Worm (Caenorhabditis elegans) whole organism, L4 larva: Measurements from ENCODE around the gene Y51B9A.5.

ENCODE experiments used
- D1046.2 ChIP-seq: fragments of 200-800 bp; sonication (Bioruptor generic); IDR thresholded peaks from 2 replicates; pipeline ENCODE4 v1.3.6; 2022; ENCODE audit warnings: missing genetic modification characterization, missing compliant biosample characterization
- F10B5.3 ChIP-seq: sonication (generic microtip); optimal IDR thresholded peaks from 2 replicates; lab custom pipeline; 2016; ENCODE audit warnings: mild to moderate bottlenecking, missing genetic modification characterization, missing compliant biosample characterization
- F37D6.2 ChIP-seq: sonication (generic microtip); optimal IDR thresholded peaks from 2 replicates; lab custom pipeline; 2016; ENCODE audit warnings: mild to moderate bottlenecking, missing genetic modification characterization, missing compliant biosample characterization
- T20F7.1 ChIP-seq: fragments of 200-800 bp; sonication (Bioruptor generic); optimal IDR thresholded peaks from 2 replicates; lab custom pipeline; 2018; ENCODE audit warnings: mild to moderate bottlenecking, missing genetic modification characterization, missing compliant biosample characterization
- T26A8.4 ChIP-seq: fragments of 200-800 bp; sonication (Bioruptor generic); IDR thresholded peaks from 2 replicates; pipeline ENCODE4 v1.3.6; 2022; ENCODE audit warnings: missing genetic modification characterization, missing compliant biosample characterization
- Y5F2A.4 ChIP-seq: fragments of 200-800 bp; sonication (Bioruptor generic); optimal IDR thresholded peaks from 2 replicates; lab custom pipeline; 2018; ENCODE audit warnings: mild to moderate bottlenecking, missing genetic modification characterization, missing compliant biosample characterization
- ZK337.2 ChIP-seq: fragments of 200-800 bp; sonication (Bioruptor generic); IDR thresholded peaks from 2 replicates; pipeline ENCODE4 v1.3.6; 2022; ENCODE audit warnings: missing genetic modification reagents, missing genetic modification characterization, missing compliant biosample characterization
- ZK546.5 ChIP-seq, 2 experiments: sonication (generic microtip); optimal IDR thresholded peaks; 2 replicates each; lab custom pipeline; 2017; ENCODE audit warnings: missing biosample characterization in 2 of 2, missing genetic modification characterization in 2 of 2
- aha-1 ChIP-seq: fragments of 150-350 bp; peaks from one replicate; lab custom pipeline; 2014; ENCODE audit warnings: missing biosample characterization, missing genetic modification characterization
- ceh-20 ChIP-seq: fragments of 200-800 bp; sonication (Bioruptor generic); IDR thresholded peaks from 2 replicates; pipeline ENCODE4 v1.3.6; 2022; ENCODE audit warnings: missing genetic modification reagents, missing genetic modification characterization, missing compliant biosample characterization
- ceh-28 ChIP-seq: fragments of 150-350 bp; optimal IDR thresholded peaks from 2 replicates; lab custom pipeline; 2014; ENCODE audit warnings: missing biosample characterization, missing genetic modification reagents, missing genetic modification characterization
- ceh-44 ChIP-seq: fragments of 200-800 bp; sonication (Bioruptor generic); IDR thresholded peaks from 2 replicates; pipeline ENCODE4 v1.3.6; 2022; ENCODE audit warnings: missing genetic modification reagents, missing genetic modification characterization, missing compliant biosample characterization
- ces-1 ChIP-seq: fragments of 150-350 bp; sonication (generic microtip); optimal IDR thresholded peaks from 4 replicates; lab custom pipeline; 2014; ENCODE audit warnings: missing biosample characterization, missing genetic modification reagents, missing genetic modification characterization
- ctbp-1 ChIP-seq: fragments of 200-800 bp; sonication (Bioruptor generic); IDR thresholded peaks from 2 replicates; pipeline ENCODE4 v1.3.6; 2022; ENCODE audit warnings: missing genetic modification reagents, missing genetic modification characterization, missing compliant biosample characterization
- daf-12 ChIP-seq: fragments of 150-350 bp; optimal IDR thresholded peaks from 2 replicates; lab custom pipeline; 2014; ENCODE audit warnings: missing biosample characterization, missing genetic modification reagents, missing genetic modification characterization
- daf-8 ChIP-seq: fragments of 200-800 bp; sonication (Bioruptor generic); IDR thresholded peaks from 2 replicates; pipeline ENCODE4 v1.3.6; 2022; ENCODE audit warnings: missing genetic modification characterization, missing compliant biosample characterization
- dmd-6 ChIP-seq: fragments of 200-800 bp; sonication (Bioruptor generic); IDR thresholded peaks from 2 replicates; pipeline ENCODE4 v1.3.6; 2022; ENCODE audit warnings: missing genetic modification reagents, missing genetic modification characterization, missing compliant biosample characterization
- duxl-1 ChIP-seq: sonication (generic microtip); optimal IDR thresholded peaks from 2 replicates; lab custom pipeline; 2016; ENCODE audit warnings: mild to moderate bottlenecking, missing genetic modification characterization, moderate library complexity, missing compliant biosample characterization; ENCODE audit not compliant: poor library complexity
- dve-1 ChIP-seq: sonication (generic microtip); optimal IDR thresholded peaks from 2 replicates; lab custom pipeline; 2017; ENCODE audit warnings: antibody characterized with exemption, mild to moderate bottlenecking, missing genetic modification characterization, missing compliant biosample characterization; ENCODE audit not compliant: insufficient read depth
- fkh-10 ChIP-seq: fragments of 150-350 bp; optimal IDR thresholded peaks from 2 replicates; lab custom pipeline; 2014; ENCODE audit warnings: missing biosample characterization, missing genetic modification reagents, missing genetic modification characterization
- hif-1 ChIP-seq, 2 experiments: sonication (generic microtip); optimal IDR thresholded peaks; 2 replicates each; lab custom pipeline; 2016 to 2017; ENCODE audit warnings: missing compliant biosample characterization in 2 of 2, missing genetic modification characterization in 2 of 2, missing genetic modification reagents in 2 of 2, missing genotype in 2 of 2, mild to moderate bottlenecking in 1 of 2
- hlh-11 ChIP-seq: fragments of 200-800 bp; sonication (Bioruptor generic); optimal IDR thresholded peaks from 2 replicates; lab custom pipeline; 2018; ENCODE audit warnings: mild to moderate bottlenecking, missing genetic modification characterization, missing compliant biosample characterization
- hlh-30 ChIP-seq: sonication (generic microtip); optimal IDR thresholded peaks from 2 replicates; lab custom pipeline; 2017; ENCODE audit warnings: antibody characterized with exemption, mild to moderate bottlenecking, missing genetic modification characterization, missing compliant biosample characterization; ENCODE audit not compliant: insufficient read depth
- hmg-1.1 ChIP-seq: fragments of 200-800 bp; sonication (Bioruptor generic); IDR thresholded peaks from 2 replicates; pipeline ENCODE4 v1.3.6; 2022; ENCODE audit warnings: missing genetic modification reagents, missing genetic modification characterization, missing compliant biosample characterization
- lim-7 ChIP-seq: fragments of 200-800 bp; sonication (Bioruptor generic); IDR thresholded peaks from 2 replicates; pipeline ENCODE4 v1.3.6; 2022; ENCODE audit warnings: missing genetic modification characterization, missing compliant biosample characterization
- lin-1 ChIP-seq: fragments of 200-800 bp; sonication (Bioruptor generic); IDR thresholded peaks from 2 replicates; pipeline ENCODE4 v1.3.6; 2022; ENCODE audit warnings: missing genetic modification reagents, missing genetic modification characterization, missing compliant biosample characterization
- lin-13 ChIP-seq: fragments of 150-350 bp; optimal IDR thresholded peaks from 2 replicates; lab custom pipeline; 2014; ENCODE audit warnings: missing biosample characterization, missing genetic modification reagents, missing genetic modification characterization
- lin-29 ChIP-seq: fragments of 200-800 bp; sonication (Bioruptor generic); IDR thresholded peaks from 2 replicates; pipeline ENCODE4 v1.3.6; 2022; ENCODE audit warnings: missing genetic modification reagents, missing genetic modification characterization, missing compliant biosample characterization
- lsy-2 ChIP-seq, 2 experiments: fragments of 150-350 bp in 1 of 2; sonication (generic microtip) in 1 of 2; optimal IDR thresholded peaks; 2 replicates each; lab custom pipeline; 2014 to 2017; ENCODE audit warnings: missing biosample characterization in 2 of 2, missing genetic modification characterization in 2 of 2
- mes-2 ChIP-seq: sonication (generic microtip); optimal IDR thresholded peaks from 2 replicates; lab custom pipeline; 2016; ENCODE audit warnings: missing genotype, mild to moderate bottlenecking, missing genetic modification characterization, missing compliant biosample characterization; ENCODE audit not compliant: poor library complexity, severe bottlenecking
- nhr-11 ChIP-seq: fragments of 150-350 bp; optimal IDR thresholded peaks from 2 replicates; lab custom pipeline; 2014; ENCODE audit warnings: missing biosample characterization, missing genetic modification characterization
- nhr-28 ChIP-seq: fragments of 150-350 bp; optimal IDR thresholded peaks from 2 replicates; lab custom pipeline; 2014; ENCODE audit warnings: missing biosample characterization, missing genetic modification characterization
- nhr-41 ChIP-seq: fragments of 200-800 bp; sonication (Bioruptor generic); IDR thresholded peaks from 2 replicates; pipeline ENCODE4 v1.3.6; 2022; ENCODE audit warnings: missing genetic modification reagents, missing genetic modification characterization, missing compliant biosample characterization
- nhr-48 ChIP-seq: sonication (generic microtip); optimal IDR thresholded peaks from 2 replicates; lab custom pipeline; 2016; ENCODE audit warnings: mild to moderate bottlenecking, missing genetic modification characterization, missing compliant biosample characterization
- pqm-1 ChIP-seq: sonication (generic microtip); optimal IDR thresholded peaks from 2 replicates; lab custom pipeline; 2017; ENCODE audit warnings: missing biosample characterization, missing genetic modification characterization
- saeg-2 ChIP-seq: fragments of 200-800 bp; sonication (Bioruptor generic); IDR thresholded peaks from 2 replicates; pipeline ENCODE4 v1.3.6; 2022; ENCODE audit warnings: missing genetic modification reagents, missing genetic modification characterization, missing compliant biosample characterization
- set-16 ChIP-seq: fragments of 200-800 bp; sonication (Bioruptor generic); IDR thresholded peaks from 2 replicates; pipeline ENCODE4 v1.3.6; 2022; ENCODE audit warnings: missing genetic modification reagents, missing genetic modification characterization, missing compliant biosample characterization
- skn-1 ChIP-seq: fragments of 150-350 bp; optimal IDR thresholded peaks from 2 replicates; lab custom pipeline; 2014; ENCODE audit warnings: missing biosample characterization, missing genetic modification characterization
- snpc-4 ChIP-seq: fragments of 150-350 bp; optimal IDR thresholded peaks from 2 replicates; lab custom pipeline; 2014; ENCODE audit warnings: missing biosample characterization, missing genetic modification characterization
- spr-3 ChIP-seq: fragments of 200-800 bp; sonication (Bioruptor generic); optimal IDR thresholded peaks from 2 replicates; lab custom pipeline; 2018; ENCODE audit warnings: mild to moderate bottlenecking, missing genetic modification characterization, missing compliant biosample characterization
- unc-130 ChIP-seq: sonication (generic microtip); optimal IDR thresholded peaks from 2 replicates; lab custom pipeline; 2016; ENCODE audit warnings: missing genetic modification reagents, missing genetic modification characterization, missing compliant biosample characterization
- unc-62 ChIP-seq, 3 experiments: fragments of 150-350 bp in 1 of 3; sonication (generic microtip); optimal IDR thresholded peaks in 2 of 3; peaks in 1 of 3; 1 replicate in 1 of 3; 2 replicates in 2 of 3; lab custom pipeline; 2014 to 2017; ENCODE audit warnings: missing biosample characterization in 3 of 3, missing genetic modification characterization in 3 of 3, missing genetic modification reagents in 3 of 3, missing genotype in 1 of 3
- zfp-3 ChIP-seq: fragments of 200-800 bp; sonication (Bioruptor generic); conservative IDR thresholded peaks from 2 replicates; pipeline ENCODE4 v1.3.6; 2022; ENCODE audit warnings: missing genetic modification reagents, missing genetic modification characterization, missing compliant biosample characterization
- zip-11 ChIP-seq: fragments of 200-800 bp; sonication (Bioruptor generic); IDR thresholded peaks from 2 replicates; pipeline ENCODE4 v1.3.6; 2022; ENCODE audit warnings: missing genetic modification characterization, missing compliant biosample characterization
- ztf-11 ChIP-seq: fragments of 150-350 bp; optimal IDR thresholded peaks from 2 replicates; lab custom pipeline; 2014; ENCODE audit warnings: missing biosample characterization, missing genetic modification characterization

The Y51B9A.5 gene

ce11 chrII:9411497-9411896, 7.6 kb downstream of the Y51B9A.5 start, which contains the start of gene M176.9:
Gene M176.9, minus strand, starts transcription at chrII:9411597.
- TF ChIP-seq ZK546.5 (tag; optimal IDR thresholded peaks at IDR 0.05; lab: Kevin White, UChicago) = no peak
- no peak for TF ChIP-seq nhr-41 (GFP tag; lab: Robert Waterston, UW)
- no peak for TF ChIP-seq ceh-28
- TF ChIP-seq lin-13 = no peak
- no peak for TF ChIP-seq saeg-2
- TF ChIP-seq zip-11 (GFP tag; lab: Robert Waterston, UW) = no peak
- TF ChIP-seq daf-12 = no peak
- TF ChIP-seq Y5F2A.4 (GFP tag; lab: Kevin White, UChicago) = no peak
- TF ChIP-seq duxl-1 (tag; lab: Kevin White, UChicago) = no peak
- TF ChIP-seq lin-29 (GFP tag; lab: Robert Waterston, UW) = no peak
- no peak for TF ChIP-seq F10B5.3 (tag; lab: Kevin White, UChicago)
- no peak for TF ChIP-seq pqm-1 (tag; lab: Kevin White, UChicago)
- no peak for TF ChIP-seq F37D6.2 (tag; lab: Kevin White, UChicago)
- TF ChIP-seq nhr-11 = no peak
- TF ChIP-seq ZK337.2 (GFP tag; lab: Robert Waterston, UW) = no peak
- TF ChIP-seq lin-1 (GFP tag; lab: Robert Waterston, UW) = no peak
- no peak for TF ChIP-seq unc-130
- no peak for TF ChIP-seq T26A8.4 (GFP tag; lab: Robert Waterston, UW)

DNA sequence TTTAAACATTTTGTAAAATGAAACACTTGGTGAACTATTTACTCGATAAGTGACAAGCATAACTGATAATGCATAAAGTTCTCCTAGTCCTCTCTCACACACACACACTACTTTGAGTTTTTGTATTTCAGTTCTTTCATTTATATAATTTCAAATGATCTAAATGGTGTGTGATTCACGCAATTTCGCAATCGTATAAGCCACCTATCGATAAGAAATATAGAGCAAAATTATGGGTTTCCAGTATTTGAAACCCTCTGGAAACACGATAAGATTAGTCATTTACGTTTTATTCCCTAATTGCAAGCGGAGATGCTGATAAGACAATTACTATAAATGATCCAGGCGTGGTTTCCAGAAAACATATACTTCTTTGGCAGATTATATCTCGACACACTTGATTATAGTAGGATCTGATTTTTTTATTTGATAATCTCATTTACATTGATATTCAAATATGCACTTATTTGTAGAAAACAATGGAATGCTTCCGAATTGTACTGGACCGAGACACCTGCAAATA, 8.2 kb downstream of the Y51B9A.5 start, which contains the start of gene arrd-3:
TSS of gene arrd-3 (plus strand) at position 473 of the 523 bp plus-strand sequence.
- TF ChIP-seq aha-1 (no peak), dmd-6 (GFP tag; lab: Robert Waterston, UW) (peak; percentile 29; the same call in 1 of the 2 replicates), ceh-20 (no peak), unc-62 (GFP tag; optimal IDR thresholded peaks at IDR 0.05 in 1 of 2; lab: Kevin White, UChicago) (peak in 1 of 2 experiments; percentile 58), unc-62 (tag; optimal IDR thresholded peaks at IDR 0.05; lab: Kevin White, UChicago) (no peak), daf-12 (no peak), lim-7 (GFP tag; lab: Robert Waterston, UW) (no peak), hlh-11 (tag; lab: Kevin White, UChicago) (peak; percentile 23), daf-8 (GFP tag; lab: Robert Waterston, UW) (no peak), hmg-1.1 (GFP tag; lab: Robert Waterston, UW) (no peak), ceh-44 (GFP tag; lab: Robert Waterston, UW) (no peak), ctbp-1 (no peak), snpc-4 (no peak), nhr-48 (no peak), lsy-2 (tag; optimal IDR thresholded peaks at IDR 0.05; lab: Kevin White, UChicago) (no peak), hlh-30 (tag; lab: Kevin White, UChicago) (no peak), nhr-28 (tag; lab: Kevin White, UChicago) (peak; percentile 27), T20F7.1 (GFP tag; lab: Kevin White, UChicago) (no peak), skn-1 (no peak), pqm-1 (tag; lab: Kevin White, UChicago) (peak; percentile 75)

ce11 chrII:9416381-9417276, 12.7 kb downstream of the Y51B9A.5 start, which contains the start of the genes gss-1 and chch-3:
Gene gss-1, minus strand, starts transcription at chrII:9416431.
Gene chch-3, plus strand, starts transcription at chrII:9417013.
- peak; percentile 55 for TF ChIP-seq hlh-11 (tag; lab: Kevin White, UChicago)
- no peak for TF ChIP-seq ces-1
- TF ChIP-seq dve-1 = peak; percentile 69
- TF ChIP-seq zfp-3 = no peak
- no peak for TF ChIP-seq ztf-11
- TF ChIP-seq nhr-28 (tag; lab: Kevin White, UChicago) = peak; percentile 20
- TF ChIP-seq duxl-1 (tag; lab: Kevin White, UChicago) = no peak
- peak; percentile 71 for TF ChIP-seq T20F7.1 (GFP tag; lab: Kevin White, UChicago)
- TF ChIP-seq set-16 (GFP tag; lab: Robert Waterston, UW) = no peak
- TF ChIP-seq hif-1 (tag; optimal IDR thresholded peaks at IDR 0.05; lab: Kevin White, UChicago) = peak in 1 of 2 experiments; percentile 48
- TF ChIP-seq mes-2 (tag; lab: Kevin White, UChicago) = peak; percentile 66
- TF ChIP-seq fkh-10 = peak; percentile 18
- no peak for TF ChIP-seq spr-3 (GFP tag; lab: Kevin White, UChicago)
- TF ChIP-seq unc-62 (GFP tag; optimal IDR thresholded peaks at IDR 0.05 in 1 of 2; lab: Kevin White, UChicago) = peak in 1 of 2 experiments; percentile 81
- TF ChIP-seq unc-62 (tag; optimal IDR thresholded peaks at IDR 0.05; lab: Kevin White, UChicago) = no peak
- TF ChIP-seq D1046.2 (GFP tag; lab: Robert Waterston, UW) = no peak
